Worm (Caenorhabditis elegans): ENCODE results near the gene T16A9.3.

Gene T16A9.3

DNA sequence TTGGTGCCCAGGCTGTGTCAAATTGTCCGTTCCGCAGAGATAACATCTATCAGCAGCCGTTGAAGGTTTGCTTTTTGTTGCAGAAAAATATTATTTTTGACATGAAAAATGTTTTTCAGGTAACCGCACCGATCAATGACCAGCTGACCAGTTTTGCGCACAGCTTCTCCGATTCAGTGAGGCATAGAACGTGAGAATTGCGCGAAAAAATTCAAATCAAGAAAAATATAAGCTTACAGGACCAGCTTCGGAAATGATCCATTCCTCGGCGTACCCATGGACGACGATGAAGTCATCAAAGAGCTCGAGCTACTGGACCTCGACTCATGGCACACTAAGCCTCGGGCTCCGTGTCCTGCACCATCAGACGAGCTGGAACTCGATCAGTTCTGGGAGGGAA lies 10.8 kb upstream of the T16A9.3 start:
- TF ChIP-seq unc-62 (GFP tag; optimal IDR thresholded peaks at IDR 0.05), result no peak

DNA sequence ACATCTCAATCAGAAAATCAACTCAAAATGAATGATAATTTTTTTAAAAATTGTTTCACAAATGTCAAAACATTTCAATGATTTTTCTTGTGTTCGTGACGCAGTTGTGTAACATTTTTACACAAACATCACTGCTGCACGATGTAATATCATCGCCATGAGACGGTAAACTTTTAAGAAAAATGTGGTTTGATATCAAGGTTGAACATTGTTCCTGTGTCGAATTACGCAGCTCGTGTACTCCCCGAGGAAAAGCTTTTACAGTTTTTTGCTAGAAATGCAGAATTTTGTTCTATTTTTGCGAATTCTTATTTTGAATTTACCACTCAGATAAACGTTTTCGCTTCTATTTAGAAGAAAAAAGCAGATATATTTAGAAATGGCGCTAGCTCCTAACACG lies 7.7 kb upstream of the T16A9.3 start:
- TF ChIP-seq unc-62 (GFP tag; optimal IDR thresholded peaks at IDR 0.05), result no peak

- TF ChIP-seq unc-62 (GFP tag; optimal IDR thresholded peaks at IDR 0.05), result no peak
These were observed 5.2 kb upstream of the T16A9.3 start for ce11 chrV:14200086-14200485.

DNA sequence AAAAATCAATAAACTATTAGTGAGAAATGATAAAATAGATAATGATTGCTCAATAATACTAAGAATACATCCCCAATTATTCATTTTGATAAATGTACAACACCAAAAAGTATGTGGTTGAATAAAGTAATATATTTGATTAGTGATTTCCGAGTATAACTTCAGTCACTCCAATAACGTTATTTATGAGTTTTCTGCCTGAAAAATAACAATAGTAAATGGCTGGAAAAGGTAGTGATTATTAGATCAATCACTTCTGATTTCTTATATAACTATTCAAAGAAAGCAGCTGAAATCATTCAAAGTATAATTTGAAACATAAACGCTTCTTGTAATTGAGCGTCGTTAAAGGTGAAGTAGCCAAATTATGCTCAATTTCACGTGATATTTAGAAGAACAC lies 5.4 kb downstream of the T16A9.3 start, which contains the start of gene str-230:
TSS of gene str-230 (minus strand) at position 101 of the 400 bp plus-strand sequence.
- no peak for TF ChIP-seq unc-62 (GFP tag; optimal IDR thresholded peaks at IDR 0.05)

DNA sequence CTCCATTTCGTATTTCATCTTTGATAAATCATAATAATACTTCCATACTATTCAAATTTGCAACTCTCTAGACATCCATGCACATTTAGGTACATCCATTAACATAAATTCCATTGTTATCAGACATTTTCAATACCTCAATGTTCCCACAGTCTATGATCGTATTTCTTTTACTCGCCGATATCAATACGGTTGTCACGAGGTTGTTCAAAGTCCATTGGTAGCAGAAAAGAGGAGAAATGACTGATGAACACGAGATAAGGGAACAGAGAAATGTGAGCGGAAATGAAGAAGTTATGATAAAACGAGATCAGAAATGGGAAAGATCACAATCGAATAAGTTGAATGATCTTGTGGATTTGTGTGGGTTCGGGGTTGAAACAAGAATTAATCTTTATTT lies 7.5 kb downstream of the T16A9.3 start:
- TF ChIP-seq unc-62 (GFP tag; optimal IDR thresholded peaks at IDR 0.05), result no peak

DNA sequence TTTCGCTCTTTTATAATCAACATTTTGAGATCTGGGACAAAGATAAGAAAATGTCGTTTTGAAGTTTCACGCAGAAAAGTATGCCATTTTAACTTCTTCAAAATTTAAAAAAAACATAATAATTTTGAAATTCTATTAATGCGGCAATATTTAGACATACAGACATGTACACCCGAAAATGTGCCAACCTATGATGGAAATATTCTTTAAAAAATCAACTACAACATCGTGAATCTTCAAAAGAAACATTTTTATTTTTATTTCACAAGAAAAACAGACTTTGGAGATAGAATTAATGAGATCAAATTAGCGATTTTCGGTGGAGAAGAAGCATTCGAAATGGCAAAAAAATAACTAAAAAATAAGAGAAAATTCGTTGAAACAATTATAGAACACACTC lies 9.8 kb downstream of the T16A9.3 start, which contains the start of gene T16A9.5:
TSS of gene T16A9.5 (minus strand) at position 101 of the 400 bp plus-strand sequence.
- no peak for TF ChIP-seq unc-62 (GFP tag; optimal IDR thresholded peaks at IDR 0.05)

- TF ChIP-seq unc-62 (GFP tag; optimal IDR thresholded peaks at IDR 0.05), result no peak
These were observed 17.8 kb downstream of the T16A9.3 start for ce11 chrV:14223141-14223540.

DNA sequence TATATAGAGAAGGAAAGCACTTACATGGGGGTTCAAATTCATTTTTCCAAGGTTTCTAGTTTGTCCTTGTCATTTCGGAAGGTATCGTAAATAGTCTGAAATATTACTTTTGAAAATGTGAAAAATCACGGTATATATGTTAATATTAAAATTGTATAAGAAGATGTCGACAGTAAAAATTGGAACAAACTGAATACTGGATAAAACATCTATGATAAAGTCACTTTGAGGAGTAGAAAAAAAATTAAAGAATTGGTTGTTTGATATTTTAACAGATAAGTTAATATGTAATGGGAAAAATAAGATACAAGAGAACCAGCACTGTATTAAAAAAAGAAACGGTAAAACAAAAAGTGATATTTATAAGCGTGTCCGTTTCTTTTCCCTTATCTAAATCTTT lies 21.1 kb downstream of the T16A9.3 start, which contains the start of gene nep-21:
TSS of gene nep-21 (minus strand) at position 101 of the 400 bp plus-strand sequence.
- TF ChIP-seq unc-62 (GFP tag; optimal IDR thresholded peaks at IDR 0.05), result no peak

DNA sequence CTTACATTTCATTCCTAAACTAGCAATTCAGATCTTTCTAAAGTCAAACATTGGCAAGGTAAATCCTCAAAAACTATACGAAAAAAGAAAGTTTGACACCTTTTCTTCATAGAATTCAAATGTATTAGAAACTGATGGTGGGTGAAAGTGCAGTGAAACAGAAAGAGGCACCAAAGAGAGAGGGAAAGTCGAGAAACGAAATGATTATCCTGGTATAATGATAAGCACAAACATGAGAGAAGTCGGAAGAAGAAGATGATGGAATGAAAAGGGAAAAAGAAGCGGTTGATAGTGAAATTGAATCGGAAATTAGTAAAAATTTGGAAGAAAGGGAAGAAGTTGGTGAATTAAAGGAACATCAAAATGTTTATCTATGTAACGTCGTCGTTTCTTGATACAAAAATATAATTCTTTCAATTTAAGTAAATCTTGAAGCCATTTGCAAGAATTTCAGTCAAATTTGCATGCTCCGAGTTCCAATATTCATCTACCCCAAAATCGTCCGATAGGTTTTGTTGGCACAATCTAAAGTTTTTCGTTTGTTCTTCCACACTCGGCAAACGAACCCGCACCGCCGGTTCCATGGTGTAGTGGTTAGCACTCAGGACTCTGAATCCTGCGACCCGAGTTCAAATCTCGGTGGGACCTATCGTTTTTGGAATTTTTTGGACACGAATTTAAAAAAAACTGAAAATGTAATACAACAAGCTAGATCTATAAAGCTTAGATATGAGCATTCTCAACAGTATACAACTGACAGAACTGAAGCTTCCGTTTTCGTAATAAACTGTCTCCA lies 25.7 kb downstream of the T16A9.3 start:
- TF ChIP-seq unc-62 (GFP tag; optimal IDR thresholded peaks at IDR 0.05), result no peak

- no peak for TF ChIP-seq unc-62 (GFP tag; optimal IDR thresholded peaks at IDR 0.05)
These were observed 26.3 kb downstream of the T16A9.3 start for ce11 chrV:14231656-14232055.

DNA sequence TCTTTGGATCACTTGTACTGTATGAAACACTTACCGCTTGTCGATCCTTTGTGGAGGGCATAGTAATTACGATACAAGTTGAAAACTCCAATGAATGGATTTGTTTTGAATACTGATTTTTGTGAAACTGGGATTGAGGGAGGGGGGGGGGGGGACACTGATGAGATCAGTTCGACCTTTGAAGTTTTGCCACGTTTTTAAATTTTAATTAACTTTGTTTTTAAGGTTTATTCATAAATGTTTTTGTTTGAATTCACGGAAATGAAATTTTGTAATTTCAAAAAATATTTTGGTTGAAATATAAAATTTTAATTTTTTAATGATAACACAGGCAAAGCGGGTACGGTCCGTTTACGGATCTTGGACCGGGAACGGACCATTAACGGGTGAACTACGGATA lies 30.6 kb downstream of the T16A9.3 start, which contains the start of gene ent-3:
TSS of gene ent-3 (minus strand) at position 101 of the 400 bp plus-strand sequence.
- TF ChIP-seq unc-62 (GFP tag; optimal IDR thresholded peaks at IDR 0.05), result no peak

ce11 chrV:14240694-14241201 lies 35.4 kb downstream of the T16A9.3 start, which contains the start of gene K02E11.10:
TSS of gene K02E11.10 (minus strand) at chrV:14241151.
- no peak for TF ChIP-seq unc-62 (GFP tag; optimal IDR thresholded peaks at IDR 0.05)

DNA sequence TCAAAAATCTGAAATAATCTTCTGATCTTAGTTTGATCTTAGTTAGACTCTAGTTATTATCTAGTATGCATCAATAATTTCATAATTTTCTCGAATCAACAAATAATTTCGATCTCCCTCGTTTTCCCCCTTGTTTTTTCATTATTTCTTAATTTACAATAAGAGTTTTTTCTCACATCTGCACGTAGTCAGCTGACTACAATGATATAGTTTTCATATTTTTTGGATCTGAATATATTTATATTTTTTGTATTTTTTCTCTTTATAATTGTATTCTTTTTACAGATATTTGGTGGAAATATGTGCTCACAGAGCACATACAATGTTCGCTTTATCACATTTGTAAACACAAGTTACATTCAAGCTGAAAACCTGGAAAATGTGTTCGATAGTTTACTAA lies 38.6 kb downstream of the T16A9.3 start, which contains the start of gene sre-7:
TSS of gene sre-7 (plus strand) at position 301 of the 400 bp plus-strand sequence.
- no peak for TF ChIP-seq unc-62 (GFP tag; optimal IDR thresholded peaks at IDR 0.05)

ce11 chrV:14246761-14247160 lies 41.4 kb downstream of the T16A9.3 start, which contains the start of gene K02E11.3:
TSS of gene K02E11.3 (minus strand) at chrV:14246861.
- TF ChIP-seq unc-62 (GFP tag; optimal IDR thresholded peaks at IDR 0.05), result no peak

DNA sequence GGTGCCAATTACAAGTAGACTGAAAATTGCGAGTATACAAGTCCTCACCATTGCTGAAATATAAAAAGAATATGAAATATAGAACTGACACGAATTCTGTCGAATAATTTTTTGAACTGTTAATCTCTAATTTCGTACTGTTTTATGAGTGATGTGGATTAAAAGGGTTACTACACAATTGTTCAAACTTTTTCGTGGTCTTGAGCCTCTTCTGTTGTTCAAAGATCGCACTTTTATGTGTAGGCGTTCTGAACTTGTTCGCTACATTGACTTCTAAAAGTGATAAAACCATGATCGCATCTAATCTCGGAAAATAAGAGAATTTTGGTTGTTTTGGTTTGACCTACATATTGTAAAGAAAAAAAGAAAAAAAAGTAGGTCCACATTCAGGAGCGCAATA lies 42.7 kb downstream of the T16A9.3 start, which contains the start of gene K02E11.4:
TSS of gene K02E11.4 (minus strand) at position 101 of the 400 bp plus-strand sequence.
- TF ChIP-seq unc-62 (GFP tag; optimal IDR thresholded peaks at IDR 0.05), result no peak

- TF ChIP-seq unc-62 (GFP tag; optimal IDR thresholded peaks at IDR 0.05), result no peak
These were observed 43.3 kb downstream of the T16A9.3 start, which contains the start of gene K02E11.6 for ce11 chrV:14248654-14249053. TSS of gene K02E11.6 (plus strand) at chrV:14248802.

DNA sequence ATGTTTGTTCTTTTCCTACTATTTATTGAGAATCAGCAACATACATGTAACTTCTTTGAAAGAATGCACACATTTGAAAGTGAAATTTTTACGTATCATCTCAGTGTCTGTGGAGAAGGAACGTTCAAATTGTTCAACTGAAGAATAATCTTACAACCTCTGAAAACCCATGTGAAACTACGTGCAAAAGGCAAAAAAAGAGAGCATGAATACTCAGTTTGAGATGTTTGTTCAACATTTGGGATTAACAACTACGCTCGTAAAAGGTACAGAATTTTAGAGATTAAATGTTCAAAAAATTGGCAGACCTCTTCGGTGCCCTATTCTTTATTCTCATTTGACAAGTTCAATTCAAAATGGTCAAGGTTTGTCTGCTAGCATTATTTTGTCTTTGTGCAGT lies 46.7 kb downstream of the T16A9.3 start, which contains the start of gene K02E11.5:
TSS of gene K02E11.5 (plus strand) at position 301 of the 400 bp plus-strand sequence.
- TF ChIP-seq unc-62 (GFP tag; optimal IDR thresholded peaks at IDR 0.05), result no peak

Data from whole organism, dauer.